Worm (Caenorhabditis elegans) whole organism, young adult: ENCODE data around the gene sos-1.

Experiments
- Y79H2A.3 ChIP-seq: fragments of 200-800 bp; sonication (Bioruptor generic); conservative IDR thresholded peaks from 2 replicates; pipeline ENCODE4 v1.3.6; 2022; ENCODE audit warnings: missing genetic modification reagents, missing genetic modification characterization, missing compliant biosample characterization
- ama-1 ChIP-seq, 3 experiments: fragments of 150-350 bp in 1 of 3; sonication (generic microtip) in 2 of 3; optimal IDR thresholded peaks; 2 replicates each; lab custom pipeline; 2014 to 2018; ENCODE audit warnings: missing biosample characterization in 2 of 3, missing genetic modification characterization in 2 of 3, missing genetic modification reagents in 2 of 3
- ceh-40 ChIP-seq: fragments of 200-800 bp; sonication (Bioruptor generic); IDR thresholded peaks from 2 replicates; pipeline ENCODE4 v1.3.6; 2022; ENCODE audit warnings: missing genetic modification characterization, missing compliant biosample characterization
- ceh-79 ChIP-seq: sonication (generic microtip); optimal IDR thresholded peaks from 2 replicates; lab custom pipeline; 2017; ENCODE audit warnings: mild to moderate bottlenecking, missing genetic modification characterization, missing compliant biosample characterization
- lsl-1 ChIP-seq: fragments of 200-800 bp; sonication (Bioruptor generic); optimal IDR thresholded peaks from 2 replicates; lab custom pipeline; 2018; ENCODE audit warnings: mild to moderate bottlenecking, missing genetic modification characterization, moderate library complexity, missing compliant biosample characterization
- nfya-1 ChIP-seq: sonication (generic microtip); optimal IDR thresholded peaks from 2 replicates; lab custom pipeline; 2017; ENCODE audit warnings: antibody characterized with exemption, missing compliant biosample characterization, missing genetic modification characterization, borderline replicate concordance; ENCODE audit not compliant: insufficient read depth
- nhr-90 ChIP-seq: sonication (generic microtip); optimal IDR thresholded peaks from 2 replicates; lab custom pipeline; 2016; ENCODE audit warnings: missing genotype, mild to moderate bottlenecking, missing genetic modification characterization, missing compliant biosample characterization
- snpc-4 ChIP-seq, 5 experiments: fragments of 150-350 bp in 1 of 5; sonication (generic microtip) in 4 of 5; optimal IDR thresholded peaks; 2 replicates each; lab custom pipeline; 2014 to 2018; ENCODE audit warnings: missing genetic modification characterization in 5 of 5, missing biosample characterization in 3 of 5, antibody characterized with exemption in 2 of 5, mild to moderate bottlenecking in 2 of 5, missing compliant biosample characterization in 2 of 5, missing genotype in 2 of 5, moderate library complexity in 2 of 5, missing genetic modification reagents in 1 of 5
- sptf-2 ChIP-seq: fragments of 200-800 bp; sonication (Bioruptor generic); optimal IDR thresholded peaks from 2 replicates; lab custom pipeline; 2018; ENCODE audit warnings: mild to moderate bottlenecking, missing genetic modification characterization, missing compliant biosample characterization
- tlf-1 ChIP-seq: fragments of 200-800 bp; sonication (Bioruptor generic); optimal IDR thresholded peaks from 2 replicates; lab custom pipeline; 2018; ENCODE audit warnings: mild to moderate bottlenecking, missing genetic modification characterization, missing compliant biosample characterization
- unc-62 ChIP-seq: fragments of 150-350 bp; optimal IDR thresholded peaks from 2 replicates; lab custom pipeline; 2014; ENCODE audit warnings: missing biosample characterization, missing genetic modification reagents, missing genetic modification characterization
- ztf-6 ChIP-seq: fragments of 200-800 bp; sonication (Bioruptor generic); IDR thresholded peaks from 2 replicates; pipeline ENCODE4 v1.3.6; 2022; ENCODE audit warnings: missing genetic modification reagents, missing genetic modification characterization, missing compliant biosample characterization

DNA sequence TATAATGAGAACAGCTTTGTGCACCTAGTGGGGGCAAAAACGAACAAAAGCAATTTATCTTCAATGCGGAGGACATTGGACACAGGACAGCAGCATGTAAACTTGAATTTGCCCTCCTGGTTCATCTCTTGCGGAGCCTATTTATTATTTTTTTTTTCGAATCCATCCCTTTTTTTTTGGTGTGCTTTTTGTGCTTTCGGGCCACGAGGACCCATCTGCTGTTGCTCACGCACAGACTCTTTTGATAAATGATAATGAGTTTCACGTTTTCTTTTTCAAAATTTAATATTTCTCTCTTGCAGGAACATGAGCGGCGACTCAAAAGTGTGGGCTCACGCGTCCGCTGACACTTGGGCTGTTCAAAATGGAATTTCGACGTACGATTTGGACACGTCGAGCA, 51.9 kb downstream of the sos-1 start, which contains the start of gene unc-62:
- TF ChIP-seq ztf-6 (GFP tag; lab: Robert Waterston, UW) (no peak), ceh-40 (GFP tag; lab: Robert Waterston, UW) (no peak), snpc-4 (GFP tag; optimal IDR thresholded peaks at IDR 0.05; lab: Kevin White, UChicago) (no peak), snpc-4 (tag; optimal IDR thresholded peaks at IDR 0.05; lab: Kevin White, UChicago) (no peak), Y79H2A.3 (no peak), unc-62 (GFP tag; lab: Kevin White, UChicago) (no peak), ceh-79 (tag; lab: Kevin White, UChicago) (no peak), ama-1 (optimal IDR thresholded peaks at IDR 0.05; lab: Kevin White, UChicago) (no peak), ama-1 (GFP tag; optimal IDR thresholded peaks at IDR 0.05; lab: Kevin White, UChicago) (no peak), nfya-1 (tag; lab: Kevin White, UChicago) (no peak), sptf-2 (no peak), nhr-90 (no peak), lsl-1 (GFP tag; lab: Kevin White, UChicago) (no peak), tlf-1 (GFP tag; lab: Kevin White, UChicago) (no peak)
